Fruit fly (Drosophila melanogaster) whole organism, embryonic: ENCODE data around the gene ND-39.

Experiments
- CG10431 ChIP-seq: fragments of 200-800 bp; sonication (Bioruptor generic); optimal IDR thresholded peaks from 3 replicates; lab custom pipeline; 2018; ENCODE audit warnings: missing biosample characterization, mild to moderate bottlenecking, missing genetic modification characterization
- CG10543 ChIP-seq: fragments of 200-800 bp; sonication (Bioruptor generic); optimal IDR thresholded peaks from 3 replicates; lab custom pipeline; 2017; ENCODE audit warnings: missing biosample characterization, mild to moderate bottlenecking, missing genetic modification characterization, moderate library complexity
- CG11560 ChIP-seq: fragments of 200-800 bp; sonication (Bioruptor generic); IDR thresholded peaks from 3 replicates; pipeline ENCODE4 v1.3.6; 2022; ENCODE audit warnings: missing biosample characterization, missing genetic modification characterization
- CG11696 ChIP-seq: fragments of 200-800 bp; sonication (Bioruptor generic); IDR thresholded peaks from 2 replicates; pipeline ENCODE4 v1.3.6; 2022; ENCODE audit warnings: missing biosample characterization, missing genetic modification characterization
- CG12155 ChIP-seq: fragments of 200-800 bp; sonication (Bioruptor generic); optimal IDR thresholded peaks from 3 replicates; lab custom pipeline; 2016; ENCODE audit warnings: missing biosample characterization, missing genetic modification characterization
- CG12219 ChIP-seq: fragments of 200-800 bp; sonication (Bioruptor generic); optimal IDR thresholded peaks from 3 replicates; lab custom pipeline; 2018; ENCODE audit warnings: missing biosample characterization, mild to moderate bottlenecking, missing genetic modification characterization
- CG14050 ChIP-seq: fragments of 200-800 bp; sonication (Bioruptor generic); IDR thresholded peaks from 3 replicates; pipeline ENCODE4 v1.3.6; 2022; ENCODE audit warnings: missing biosample characterization, missing genetic modification characterization
- CG15696 ChIP-seq: fragments of 200-800 bp; sonication (Bioruptor generic); optimal IDR thresholded peaks from 2 replicates; lab custom pipeline; 2019; ENCODE audit warnings: missing biosample characterization, mild to moderate bottlenecking, missing genetic modification characterization, moderate library complexity
- CG1602 ChIP-seq: fragments of 200-800 bp; sonication (Bioruptor generic); optimal IDR thresholded peaks from 3 replicates; lab custom pipeline; 2016; ENCODE audit warnings: missing biosample characterization, missing genetic modification characterization
- CG16779 ChIP-seq: fragments of 200-800 bp; sonication (Bioruptor generic); IDR thresholded peaks from 2 replicates; pipeline ENCODE4 v1.3.6; 2022; ENCODE audit warnings: missing biosample characterization, missing genetic modification characterization
- CG17359 ChIP-seq: fragments of 200-800 bp; sonication (Bioruptor generic); optimal IDR thresholded peaks from 3 replicates; lab custom pipeline; 2018; ENCODE audit warnings: missing biosample characterization, mild to moderate bottlenecking, missing genetic modification characterization, moderate library complexity
- CG17568 ChIP-seq: fragments of 200-800 bp; sonication (Bioruptor generic); optimal IDR thresholded peaks from 2 replicates; lab custom pipeline; 2018; ENCODE audit warnings: missing biosample characterization, mild to moderate bottlenecking, missing genetic modification characterization, moderate library complexity
- CG17612 ChIP-seq: fragments of 200-800 bp; sonication (Bioruptor generic); IDR thresholded peaks from 2 replicates; pipeline ENCODE4 v1.3.6; 2022; ENCODE audit warnings: missing biosample characterization, missing genetic modification characterization
- CG32767 ChIP-seq: fragments of 200-800 bp; sonication (Bioruptor generic); IDR thresholded peaks from 2 replicates; pipeline ENCODE4 v1.3.6; 2022; ENCODE audit warnings: missing biosample characterization, missing genetic modification characterization
- CG32772 ChIP-seq: fragments of 200-800 bp; sonication (Bioruptor generic); IDR thresholded peaks from 2 replicates; pipeline ENCODE4 v1.3.6; 2022; ENCODE audit warnings: missing biosample characterization, missing genetic modification characterization
- CG34376 ChIP-seq: fragments of 200-800 bp; sonication (Bioruptor generic); optimal IDR thresholded peaks from 2 replicates; lab custom pipeline; 2018; ENCODE audit warnings: missing biosample characterization, mild to moderate bottlenecking, missing genetic modification characterization
- CG3838 ChIP-seq: fragments of 200-800 bp; sonication (Bioruptor generic); optimal IDR thresholded peaks from 3 replicates; lab custom pipeline; 2016; ENCODE audit warnings: missing biosample characterization, missing genetic modification characterization
- CG4707 ChIP-seq: fragments of 200-800 bp; sonication (Bioruptor generic); optimal IDR thresholded peaks from 2 replicates; lab custom pipeline; 2018; ENCODE audit warnings: missing biosample characterization, mild to moderate bottlenecking, missing genetic modification characterization, moderate library complexity
- CG6854 ChIP-seq: fragments of 200-800 bp; sonication (Bioruptor generic); optimal IDR thresholded peaks from 3 replicates; lab custom pipeline; 2017; ENCODE audit warnings: missing biosample characterization, mild to moderate bottlenecking, missing genetic modification characterization
- CG7786 ChIP-seq: fragments of 200-800 bp; sonication (Bioruptor generic); optimal IDR thresholded peaks from 2 replicates; lab custom pipeline; 2016; ENCODE audit warnings: missing biosample characterization, missing genetic modification characterization
- CG8924 ChIP-seq: fragments of 200-800 bp; optimal IDR thresholded peaks from 3 replicates; lab custom pipeline; 2019; ENCODE audit warnings: missing biosample characterization, mild to moderate bottlenecking, missing genetic modification characterization, moderate library complexity
- Dref ChIP-seq: fragments of 200-800 bp; sonication (Bioruptor generic); IDR thresholded peaks from 2 replicates; pipeline ENCODE4 v1.3.6; 2022; ENCODE audit warnings: missing biosample characterization, missing genetic modification characterization
- E2f2 ChIP-seq: fragments of 200-800 bp; sonication (Bioruptor generic); IDR thresholded peaks from 2 replicates; pipeline ENCODE4 v1.3.6; 2022; ENCODE audit warnings: missing biosample characterization, missing genetic modification characterization
- Hsf ChIP-seq: fragments of 200-800 bp; sonication (Bioruptor generic); optimal IDR thresholded peaks from 3 replicates; lab custom pipeline; 2016; ENCODE audit warnings: missing biosample characterization, missing genetic modification characterization
- Mad ChIP-seq: fragments of 200-800 bp; sonication (Bioruptor generic); optimal IDR thresholded peaks from 2 replicates; lab custom pipeline; 2016; ENCODE audit warnings: missing biosample characterization, missing genetic modification characterization
- Med ChIP-seq: fragments of 200-800 bp; sonication (Bioruptor generic); peaks from one replicate; lab custom pipeline; 2016; ENCODE audit warnings: missing biosample characterization, missing genetic modification characterization, mild to moderate bottlenecking, inconsistent platforms, moderate library complexity
- Pdp1 ChIP-seq, 2 experiments: fragments of 200-800 bp; sonication (Bioruptor generic); optimal IDR thresholded peaks; 3 replicates each; lab custom pipeline; 2016; ENCODE audit warnings: missing biosample characterization in 2 of 2, missing genetic modification characterization in 2 of 2, mild to moderate bottlenecking in 1 of 2, moderate library complexity in 1 of 2
- Sin3A ChIP-seq: fragments of >200 bp; optimal IDR thresholded peaks from 2 replicates; lab custom pipeline; 2018
- Ssrp ChIP-seq: fragments of 200-800 bp; sonication (Bioruptor generic); optimal IDR thresholded peaks from 2 replicates; lab custom pipeline; 2018; ENCODE audit warnings: missing biosample characterization, mild to moderate bottlenecking, missing genetic modification characterization, moderate library complexity
- bbx ChIP-seq: fragments of 200-800 bp; sonication (Bioruptor generic); IDR thresholded peaks from 2 replicates; pipeline ENCODE4 v1.3.6; 2022; ENCODE audit warnings: missing biosample characterization, missing genetic modification characterization; ENCODE audit not compliant: partially characterized antibody
- chif ChIP-seq, 2 experiments: fragments of 200-800 bp; sonication (Bioruptor generic); optimal IDR thresholded peaks; 3 replicates each; lab custom pipeline; 2016; ENCODE audit warnings: missing biosample characterization in 2 of 2, missing genetic modification characterization in 2 of 2
- dimm ChIP-seq: fragments of 200-800 bp; sonication (Bioruptor generic); IDR thresholded peaks from 2 replicates; pipeline ENCODE4 v1.3.6; 2022; ENCODE audit warnings: missing biosample characterization, missing genetic modification characterization
- eve ChIP-seq, 2 experiments: fragments of >200 bp; optimal IDR thresholded peaks; 2 replicates each; lab custom pipeline; 2017; ENCODE audit warnings: missing biosample characterization in 2 of 2, missing genetic modification characterization in 2 of 2
- eyg ChIP-seq: fragments of 200-800 bp; sonication (Bioruptor generic); optimal IDR thresholded peaks from 3 replicates; lab custom pipeline; 2016; ENCODE audit warnings: missing biosample characterization, missing genetic modification characterization
- fd96Cb ChIP-seq: fragments of 200-800 bp; sonication (Bioruptor generic); optimal IDR thresholded peaks from 2 replicates; lab custom pipeline; 2018; ENCODE audit warnings: missing biosample characterization, mild to moderate bottlenecking, missing genetic modification characterization, moderate library complexity
- gcm ChIP-seq: fragments of 200-800 bp; sonication (Bioruptor generic); optimal IDR thresholded peaks from 2 replicates; lab custom pipeline; 2019; ENCODE audit warnings: missing biosample characterization, mild to moderate bottlenecking, missing genetic modification characterization, moderate library complexity
- grau ChIP-seq: fragments of 200-800 bp; optimal IDR thresholded peaks from 3 replicates; lab custom pipeline; 2019; ENCODE audit warnings: missing biosample characterization, mild to moderate bottlenecking, missing genetic modification characterization, moderate library complexity
- mirr ChIP-seq: fragments of 200-800 bp; sonication (Bioruptor generic); optimal IDR thresholded peaks from 3 replicates; lab custom pipeline; 2018; ENCODE audit warnings: missing biosample characterization, mild to moderate bottlenecking, missing genetic modification characterization
- p53 ChIP-seq: fragments of 200-800 bp; sonication (Bioruptor generic); optimal IDR thresholded peaks from 2 replicates; lab custom pipeline; 2016; ENCODE audit warnings: missing biosample characterization, missing genetic modification characterization
- pan ChIP-seq, 4 experiments: fragments of >200 bp in 3 of 4; fragments of 200-800 bp in 1 of 4; sonication (Bioruptor generic) in 1 of 4; optimal IDR thresholded peaks in 3 of 4; IDR thresholded peaks in 1 of 4; 2 replicates each; pipeline versions ENCODE4 v1.3.6 to Lab custom; 2017 to 2022; ENCODE audit warnings: missing biosample characterization in 2 of 4, missing genetic modification characterization in 2 of 4, mixed read lengths in 1 of 4
- pb ChIP-seq: fragments of 200-800 bp; sonication (Bioruptor generic); optimal IDR thresholded peaks from 3 replicates; lab custom pipeline; 2016; ENCODE audit warnings: missing biosample characterization, missing genetic modification characterization
- prd ChIP-seq, 3 experiments: fragments of >200 bp in 2 of 3; fragments of 200-800 bp in 1 of 3; sonication (Bioruptor generic) in 1 of 3; optimal IDR thresholded peaks in 2 of 3; IDR thresholded peaks in 1 of 3; 2 replicates in 2 of 3; 3 replicates in 1 of 3; pipeline versions ENCODE4 v1.3.6 to Lab custom; 2017 to 2022; ENCODE audit warnings: missing biosample characterization in 1 of 3, missing genetic modification characterization in 1 of 3
- sens ChIP-seq: fragments of 200-800 bp; sonication (Bioruptor generic); peaks from one replicate; lab custom pipeline; 2016; ENCODE audit warnings: missing biosample characterization, missing genetic modification characterization
- slou ChIP-seq: fragments of 200-800 bp; sonication (Bioruptor generic); optimal IDR thresholded peaks from 3 replicates; lab custom pipeline; 2016; ENCODE audit warnings: missing biosample characterization, missing genetic modification characterization
- sna ChIP-seq: fragments of 200-800 bp; sonication (Bioruptor generic); IDR thresholded peaks from 2 replicates; pipeline ENCODE4 v1.3.6; 2022; ENCODE audit warnings: missing biosample characterization, missing genetic modification characterization; ENCODE audit not compliant: partially characterized antibody
- ttk ChIP-seq: fragments of 200-800 bp; sonication (Bioruptor generic); IDR thresholded peaks from 2 replicates; pipeline ENCODE4 v2.1.2; 2022; ENCODE audit warnings: missing biosample characterization, missing genetic modification characterization

ND-39 gene

DNA sequence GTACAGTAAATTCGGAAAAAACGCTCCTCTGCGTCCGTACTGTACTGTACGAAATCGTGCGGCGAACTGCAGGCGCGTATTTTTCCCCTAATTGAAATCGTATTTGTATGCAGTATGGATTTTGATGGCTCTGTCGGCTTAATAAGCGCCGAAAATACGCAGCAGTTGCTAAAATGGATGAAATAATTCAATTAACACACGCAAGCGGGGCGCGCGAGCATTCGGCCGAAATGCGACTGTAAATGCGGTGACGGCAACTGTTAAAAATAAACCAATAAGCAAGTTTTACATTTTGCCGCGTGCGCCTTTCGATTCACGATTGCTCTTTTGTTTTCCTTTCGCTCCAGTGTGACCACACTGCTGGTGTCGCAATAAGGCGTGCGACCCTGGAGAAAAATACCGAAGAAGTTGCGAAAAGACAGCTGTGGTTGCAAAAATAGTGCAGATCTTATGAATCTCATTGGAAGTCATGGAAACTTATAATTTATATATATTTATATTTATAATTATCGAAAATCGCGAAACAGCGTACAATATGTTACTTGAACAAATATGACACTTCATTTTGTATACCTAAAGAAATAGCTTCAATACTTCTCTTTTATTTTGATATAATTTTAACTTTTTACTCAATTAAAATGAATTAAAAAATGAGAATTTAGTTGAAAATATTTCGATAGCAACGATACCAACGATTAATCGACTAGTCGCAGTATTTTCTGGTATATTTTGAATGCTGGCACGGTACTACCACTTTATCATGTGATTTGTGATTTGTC is 18.7 kb upstream of the ND-39 start, which contains the start of the genes CG32428 and CG5969 (continued):
- TF ChIP-seq pan (optimal IDR thresholded peaks at IDR 0.05; lab: Kevin White, UChicago) (no peak), pan (GFP tag; optimal IDR thresholded peaks at IDR 0.05 in 1 of 2, IDR thresholded peaks at IDR 0.05 in 1 of 2) (peak in 1 of 2 experiments; percentile 77), eyg (GFP tag; lab: Kevin White, UChicago) (no peak), grau (tag; lab: Kevin White, UChicago) (peak; percentile 62), E2f2 (GFP tag; lab: Robert Waterston, UW) (peak; percentile 69), CG17359 (peak; percentile 43), CG14050 (GFP tag; lab: Robert Waterston, UW) (peak; percentile 19; the same call in 1 of the 3 replicates), mirr (peak; percentile 29), CG17612 (GFP tag; lab: Robert Waterston, UW) (no peak), bbx (GFP tag; lab: Robert Waterston, UW) (no peak), CG11560 (no peak), ttk (GFP tag; lab: Robert Waterston, UW) (no peak), Hsf (GFP tag; lab: Kevin White, UChicago) (no peak), sna (GFP tag; lab: Robert Waterston, UW) (no peak)
- TF ChIP-seq, all 482 proteins: peak for 227

DNA sequence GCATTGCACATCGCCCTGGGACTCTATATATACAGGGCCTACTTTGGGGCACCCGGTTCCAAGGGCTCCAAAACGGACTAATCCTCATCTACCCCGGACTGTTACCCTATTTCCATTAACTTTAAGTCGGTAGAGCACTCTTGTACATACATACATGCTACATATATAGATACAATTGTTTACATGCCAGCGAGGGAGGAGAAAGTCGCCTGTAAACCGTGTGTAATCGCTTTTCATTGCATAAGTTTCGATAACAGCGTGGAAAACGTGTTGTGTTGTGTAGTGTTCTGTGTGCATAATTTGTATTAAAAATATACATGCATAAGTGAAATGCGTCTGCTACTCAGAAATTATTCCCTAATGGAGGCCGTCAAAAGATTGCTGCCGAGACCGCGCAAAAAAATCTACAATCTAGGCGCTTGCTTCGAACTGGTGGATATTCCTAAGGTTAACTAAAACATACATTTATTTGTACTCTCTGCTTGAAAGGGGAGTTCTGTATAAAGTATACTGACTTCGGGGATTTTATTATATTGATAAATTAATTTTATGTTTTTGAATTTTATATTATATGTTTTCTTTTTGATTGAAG is 17.6 kb upstream of the ND-39 start, which contains the start of gene isoQC:
Gene isoQC, plus strand, starts transcription at position 270 of the 592 bp plus-strand sequence.
- TF ChIP-seq CG10543 (no peak), eve (GFP tag; optimal IDR thresholded peaks at IDR 0.05; lab: Kevin White, UChicago) (peak in 1 of 2 experiments; percentile 86), prd (optimal IDR thresholded peaks at IDR 0.05; lab: Kevin White, UChicago) (no peak), prd (GFP tag; IDR thresholded peaks at IDR 0.05; lab: Robert Waterston, UW) (no peak), Pdp1 (GFP tag; optimal IDR thresholded peaks at IDR 0.05; lab: Kevin White, UChicago) (peak in 1 of 2 experiments; percentile 99), CG10431 (GFP tag; lab: Kevin White, UChicago) (peak; percentile 76), CG12155 (no peak), Sin3A (lab: Kevin White, UChicago) (no peak), gcm (GFP tag; lab: Kevin White, UChicago) (peak; percentile 80), CG3838 (peak; percentile 53), slou (GFP tag; lab: Kevin White, UChicago) (no peak), CG11696 (GFP tag; lab: Robert Waterston, UW) (no peak), Med (GFP tag; lab: Kevin White, UChicago) (peak; percentile 19), CG17568 (peak; percentile 75), CG15696 (tag; lab: Kevin White, UChicago) (no peak), sens (GFP tag; lab: Kevin White, UChicago) (peak; percentile 37)

DNA sequence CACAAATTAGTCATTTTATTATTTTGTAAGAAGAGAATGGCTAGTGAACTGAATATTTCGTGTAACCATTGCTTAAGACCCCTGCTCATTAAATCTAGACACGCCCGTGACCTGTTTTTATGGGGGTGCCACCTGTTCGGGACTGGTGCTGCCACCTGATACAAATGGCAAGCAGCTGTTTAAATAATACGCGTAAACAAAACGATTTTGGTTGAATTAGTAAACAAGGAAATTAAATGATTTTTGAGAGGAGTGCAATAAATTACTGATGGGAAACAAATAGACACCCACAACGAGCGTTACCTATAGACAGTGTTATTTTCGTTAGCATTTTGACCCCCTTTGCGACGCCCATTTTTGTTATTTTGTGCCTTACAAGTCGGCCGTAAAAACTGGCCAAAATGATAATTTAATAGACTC is 17.1 kb upstream of the ND-39 start:
- TF ChIP-seq p53 (GFP tag; lab: Kevin White, UChicago) (peak; percentile 64), CG7786 (GFP tag; lab: Kevin White, UChicago) (peak; percentile 84), CG12219 (peak; percentile 55), pb (peak; percentile 83), fd96Cb (tag; lab: Kevin White, UChicago) (peak; percentile 82), CG32767 (GFP tag; lab: Robert Waterston, UW) (no peak), CG6854 (GFP tag; lab: Kevin White, UChicago) (peak; percentile 76), Mad (GFP tag; lab: Kevin White, UChicago) (peak; percentile 83), CG8924 (peak; percentile 91), CG16779 (GFP tag; lab: Robert Waterston, UW) (no peak), dimm (GFP tag; lab: Robert Waterston, UW) (no peak), CG34376 (GFP tag; lab: Kevin White, UChicago) (peak; percentile 84), Dref (GFP tag; lab: Robert Waterston, UW) (no peak), CG32772 (no peak), CG1602 (GFP tag; lab: Kevin White, UChicago) (peak; percentile 91), Ssrp (tag; lab: Kevin White, UChicago) (peak; percentile 66), CG4707 (GFP tag; lab: Kevin White, UChicago) (peak; percentile 56), chif (GFP tag; optimal IDR thresholded peaks at IDR 0.05; lab: Kevin White, UChicago) (peak; percentile 63 to 75)
